Fruit fly (Drosophila melanogaster) whole organism, embryonic: Measurements from ENCODE around the gene gcm.

Experiments
- Asciz ChIP-seq: fragments of 200-800 bp; sonication (Bioruptor generic); optimal IDR thresholded peaks from 2 replicates; lab custom pipeline; 2017; ENCODE audit warnings: missing biosample characterization, mild to moderate bottlenecking, missing genetic modification characterization, missing genetic modification reagents
- CG10565 ChIP-seq: fragments of 200-800 bp; sonication (Bioruptor generic); optimal IDR thresholded peaks from 3 replicates; lab custom pipeline; 2016; ENCODE audit warnings: missing biosample characterization, mild to moderate bottlenecking, missing genetic modification characterization
- CG11247 ChIP-seq: fragments of 200-800 bp; sonication (Bioruptor generic); IDR thresholded peaks from 2 replicates; pipeline ENCODE4 v1.3.6; 2022; ENCODE audit warnings: missing biosample characterization, missing genetic modification characterization
- CG11696 ChIP-seq: fragments of 200-800 bp; sonication (Bioruptor generic); IDR thresholded peaks from 2 replicates; pipeline ENCODE4 v1.3.6; 2022; ENCODE audit warnings: missing biosample characterization, missing genetic modification characterization
- CG12942 ChIP-seq: fragments of 200-800 bp; sonication (Bioruptor generic); optimal IDR thresholded peaks from 3 replicates; lab custom pipeline; 2016; ENCODE audit warnings: missing biosample characterization, missing genetic modification characterization
- CG13296 ChIP-seq: fragments of 200-800 bp; sonication (Bioruptor generic); optimal IDR thresholded peaks from 3 replicates; lab custom pipeline; 2018; ENCODE audit warnings: missing biosample characterization, mild to moderate bottlenecking, missing genetic modification characterization
- CG14965 ChIP-seq: fragments of 200-800 bp; sonication (Bioruptor generic); optimal IDR thresholded peaks from 2 replicates; lab custom pipeline; 2016; ENCODE audit warnings: missing biosample characterization, missing genetic modification characterization, borderline replicate concordance
- CG1603 ChIP-seq: fragments of 200-800 bp; sonication (Bioruptor generic); optimal IDR thresholded peaks from 2 replicates; lab custom pipeline; 2019; ENCODE audit warnings: missing biosample characterization, mild to moderate bottlenecking, missing genetic modification characterization, moderate library complexity
- CG17361 ChIP-seq: fragments of 200-800 bp; sonication (Bioruptor generic); IDR thresholded peaks from 3 replicates; pipeline ENCODE4 v1.3.6; 2022; ENCODE audit warnings: missing biosample characterization, missing genetic modification characterization
- CG1832 ChIP-seq: fragments of 200-800 bp; sonication (Bioruptor generic); optimal IDR thresholded peaks from 2 replicates; lab custom pipeline; 2017; ENCODE audit warnings: missing biosample characterization, mild to moderate bottlenecking, missing genetic modification characterization, inconsistent platforms
- CG33557 ChIP-seq: fragments of 200-800 bp; sonication (Bioruptor generic); optimal IDR thresholded peaks from 2 replicates; lab custom pipeline; 2019; ENCODE audit warnings: missing biosample characterization, mild to moderate bottlenecking, missing genetic modification characterization, moderate library complexity
- CG3838 ChIP-seq: fragments of 200-800 bp; sonication (Bioruptor generic); optimal IDR thresholded peaks from 3 replicates; lab custom pipeline; 2016; ENCODE audit warnings: missing biosample characterization, missing genetic modification characterization
- CG3995 ChIP-seq: fragments of 200-800 bp; sonication (Bioruptor generic); optimal IDR thresholded peaks from 3 replicates; lab custom pipeline; 2016; ENCODE audit warnings: missing biosample characterization, missing genetic modification characterization
- CG42726 ChIP-seq: fragments of 200-800 bp; sonication (Bioruptor generic); IDR thresholded peaks from 2 replicates; pipeline ENCODE4 v1.3.6; 2022; ENCODE audit warnings: missing biosample characterization, missing genetic modification characterization; ENCODE audit not compliant: partially characterized antibody
- CG6683 ChIP-seq: fragments of 200-800 bp; sonication (Bioruptor generic); optimal IDR thresholded peaks from 2 replicates; lab custom pipeline; 2017; ENCODE audit warnings: missing biosample characterization, mild to moderate bottlenecking, missing genetic modification characterization, missing genetic modification reagents
- CG7271 ChIP-seq: fragments of 200-800 bp; sonication (Bioruptor generic); optimal IDR thresholded peaks from 2 replicates; lab custom pipeline; 2018; ENCODE audit warnings: missing biosample characterization, mild to moderate bottlenecking, missing genetic modification characterization, moderate library complexity
- CG7556 ChIP-seq: fragments of 200-800 bp; sonication (Bioruptor generic); optimal IDR thresholded peaks from 2 replicates; lab custom pipeline; 2017; ENCODE audit warnings: missing biosample characterization, mild to moderate bottlenecking, missing genetic modification characterization
- Deaf1 ChIP-seq: fragments of 200-800 bp; optimal IDR thresholded peaks from 3 replicates; lab custom pipeline; 2019; ENCODE audit warnings: missing biosample characterization, mild to moderate bottlenecking, missing genetic modification characterization, moderate library complexity
- Doc2 ChIP-seq: fragments of 200-800 bp; sonication (Bioruptor generic); IDR thresholded peaks from 2 replicates; pipeline ENCODE4 v1.3.6; 2022; ENCODE audit warnings: missing biosample characterization, missing genetic modification characterization
- Elba2 ChIP-seq: fragments of 200-800 bp; sonication (Bioruptor generic); optimal IDR thresholded peaks from 3 replicates; lab custom pipeline; 2016; ENCODE audit warnings: missing biosample characterization, missing genetic modification characterization
- Ets65A ChIP-seq: fragments of 200-800 bp; sonication (Bioruptor generic); peaks from one replicate; lab custom pipeline; 2016; ENCODE audit warnings: missing biosample characterization, missing genetic modification characterization
- Gug ChIP-seq: fragments of 200-800 bp; sonication (Bioruptor generic); IDR thresholded peaks from 4 replicates; pipeline ENCODE4 v1.3.6; 2022; ENCODE audit warnings: missing biosample characterization, missing genetic modification characterization
- Hmx ChIP-seq: fragments of 200-800 bp; sonication (Bioruptor generic); optimal IDR thresholded peaks from 2 replicates; lab custom pipeline; 2016; ENCODE audit warnings: missing biosample characterization, missing genetic modification characterization
- Hsf ChIP-seq: fragments of 200-800 bp; sonication (Bioruptor generic); optimal IDR thresholded peaks from 3 replicates; lab custom pipeline; 2016; ENCODE audit warnings: missing biosample characterization, missing genetic modification characterization
- Opbp ChIP-seq: fragments of 200-800 bp; sonication (Bioruptor generic); IDR thresholded peaks from 3 replicates; pipeline ENCODE4 v1.3.6; 2022; ENCODE audit warnings: missing biosample characterization, missing genetic modification characterization; ENCODE audit not compliant: partially characterized antibody
- Optix ChIP-seq: fragments of 200-800 bp; sonication (Bioruptor generic); IDR thresholded peaks from 3 replicates; pipeline ENCODE4 v1.3.6; 2022; ENCODE audit warnings: missing biosample characterization, missing genetic modification characterization
- Spps ChIP-seq: fragments of 200-800 bp; sonication (Bioruptor generic); optimal IDR thresholded peaks from 2 replicates; lab custom pipeline; 2018; ENCODE audit warnings: missing biosample characterization, mild to moderate bottlenecking, missing genetic modification characterization
- abd-A ChIP-seq: fragments of 200-800 bp; sonication (Bioruptor generic); optimal IDR thresholded peaks from 3 replicates; lab custom pipeline; 2019; ENCODE audit warnings: missing biosample characterization, mild to moderate bottlenecking, missing genetic modification characterization, moderate library complexity
- bbx ChIP-seq: fragments of 200-800 bp; sonication (Bioruptor generic); IDR thresholded peaks from 2 replicates; pipeline ENCODE4 v1.3.6; 2022; ENCODE audit warnings: missing biosample characterization, missing genetic modification characterization; ENCODE audit not compliant: partially characterized antibody
- bcd ChIP-seq: fragments of 200-800 bp; sonication (Bioruptor generic); optimal IDR thresholded peaks from 2 replicates; lab custom pipeline; 2017; ENCODE audit warnings: missing biosample characterization, mild to moderate bottlenecking, missing genetic modification characterization
- cas ChIP-seq: fragments of 200-800 bp; sonication (Bioruptor generic); IDR thresholded peaks from 2 replicates; pipeline ENCODE4 v1.3.6; 2022; ENCODE audit warnings: missing biosample characterization, missing genetic modification characterization
- cato ChIP-seq: fragments of 200-800 bp; sonication (Bioruptor generic); optimal IDR thresholded peaks from 2 replicates; lab custom pipeline; 2016; ENCODE audit warnings: missing biosample characterization, missing genetic modification characterization, borderline replicate concordance
- croc ChIP-seq: fragments of 200-800 bp; sonication (Bioruptor generic); conservative IDR thresholded peaks from 3 replicates; pipeline ENCODE4 v1.3.6; 2022; ENCODE audit warnings: missing biosample characterization, missing genetic modification characterization
- dati ChIP-seq: fragments of 200-800 bp; sonication (Bioruptor generic); IDR thresholded peaks from 2 replicates; pipeline ENCODE4 v1.3.6; 2022; ENCODE audit warnings: missing biosample characterization, missing genetic modification characterization
- dpn ChIP-seq, 2 experiments: fragments of 200-800 bp; sonication (Bioruptor generic); optimal IDR thresholded peaks; 3 replicates each; lab custom pipeline; 2016; ENCODE audit warnings: missing biosample characterization in 2 of 2, missing genetic modification characterization in 2 of 2
- gem ChIP-seq: fragments of 200-800 bp; sonication (Bioruptor generic); optimal IDR thresholded peaks from 2 replicates; lab custom pipeline; 2019; ENCODE audit warnings: missing biosample characterization, mild to moderate bottlenecking, missing genetic modification characterization, moderate library complexity
- hbn ChIP-seq: fragments of 200-800 bp; sonication (Bioruptor generic); IDR thresholded peaks from 2 replicates; pipeline ENCODE4 v1.3.6; 2022; ENCODE audit warnings: missing biosample characterization, missing genetic modification characterization; ENCODE audit not compliant: partially characterized antibody
- jigr1 ChIP-seq: fragments of 200-800 bp; sonication (Bioruptor generic); IDR thresholded peaks from 3 replicates; pipeline ENCODE4 v1.3.6; 2022; ENCODE audit warnings: missing biosample characterization, missing genetic modification characterization
- lbe ChIP-seq: fragments of 200-800 bp; sonication (Bioruptor generic); optimal IDR thresholded peaks from 2 replicates; lab custom pipeline; 2016; ENCODE audit warnings: missing biosample characterization, mild to moderate bottlenecking, missing genetic modification characterization
- mam ChIP-seq: fragments of 200-800 bp; sonication (Bioruptor generic); optimal IDR thresholded peaks from 3 replicates; lab custom pipeline; 2016; ENCODE audit warnings: missing biosample characterization, missing genetic modification characterization
- mirr ChIP-seq: fragments of 200-800 bp; sonication (Bioruptor generic); optimal IDR thresholded peaks from 3 replicates; lab custom pipeline; 2018; ENCODE audit warnings: missing biosample characterization, mild to moderate bottlenecking, missing genetic modification characterization
- pita ChIP-seq: fragments of 200-800 bp; sonication (Bioruptor generic); optimal IDR thresholded peaks from 2 replicates; lab custom pipeline; 2017; ENCODE audit warnings: missing biosample characterization, mild to moderate bottlenecking, missing genetic modification characterization
- seq ChIP-seq: fragments of 200-800 bp; sonication (Bioruptor generic); IDR thresholded peaks from 2 replicates; pipeline ENCODE4 v1.3.6; 2022; ENCODE audit warnings: missing biosample characterization, missing genetic modification characterization
- slou ChIP-seq: fragments of 200-800 bp; sonication (Bioruptor generic); optimal IDR thresholded peaks from 3 replicates; lab custom pipeline; 2016; ENCODE audit warnings: missing biosample characterization, missing genetic modification characterization
- ssp ChIP-seq: fragments of 200-800 bp; sonication (Bioruptor generic); IDR thresholded peaks from 2 replicates; pipeline ENCODE4 v1.3.6; 2022; ENCODE audit warnings: missing biosample characterization, missing genetic modification characterization
- trem ChIP-seq: fragments of 200-800 bp; optimal IDR thresholded peaks from 3 replicates; lab custom pipeline; 2019; ENCODE audit warnings: missing biosample characterization, mild to moderate bottlenecking, missing genetic modification characterization, moderate library complexity
- ttk ChIP-seq: fragments of 200-800 bp; sonication (Bioruptor generic); IDR thresholded peaks from 2 replicates; pipeline ENCODE4 v2.1.2; 2022; ENCODE audit warnings: missing biosample characterization, missing genetic modification characterization
- tx ChIP-seq: fragments of 200-800 bp; sonication (Bioruptor generic); optimal IDR thresholded peaks from 2 replicates; lab custom pipeline; 2016; ENCODE audit warnings: missing biosample characterization, missing genetic modification characterization

The gcm gene

DNA sequence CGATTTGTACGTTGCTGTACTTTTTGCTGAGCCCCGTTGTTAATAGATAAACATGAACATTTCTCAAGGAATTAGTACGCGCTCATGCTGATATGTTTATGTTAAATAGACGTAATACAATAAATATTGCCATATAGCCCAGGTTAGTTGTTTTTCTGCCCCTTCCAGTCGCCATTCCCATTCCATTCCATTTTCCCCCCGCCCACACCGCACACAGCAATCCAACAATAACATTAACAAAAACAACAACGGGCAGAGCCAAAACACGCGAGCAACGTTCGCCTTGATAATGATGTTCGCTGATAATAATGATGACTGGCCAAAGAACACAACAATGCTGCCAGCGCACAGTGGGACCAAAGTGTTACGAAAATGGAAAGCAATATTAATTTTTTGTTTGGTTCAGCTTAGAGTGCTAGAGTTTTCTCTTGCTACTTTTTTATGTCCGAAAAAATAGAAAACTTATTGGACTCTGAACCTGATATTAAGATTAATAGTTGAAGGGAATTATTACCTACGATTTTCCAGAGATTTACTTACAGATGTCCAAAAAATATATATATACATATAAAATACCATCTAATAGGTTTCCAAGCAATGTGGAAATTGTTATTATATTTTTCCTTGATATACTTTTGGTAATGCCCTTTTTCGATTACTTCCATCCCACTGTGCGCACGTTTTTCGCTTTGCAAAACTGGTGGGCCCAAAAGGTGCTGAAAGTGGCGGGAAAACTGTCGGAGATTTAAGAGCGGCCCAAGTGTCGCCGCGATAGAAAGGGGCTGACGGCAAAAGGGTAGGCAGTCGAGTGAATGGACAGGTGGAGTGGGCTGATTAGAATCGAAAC lies 11.7 kb downstream of the gcm start (continued):
- TF ChIP-seq jigr1 (GFP tag; lab: Robert Waterston, UW), result peak; percentile 86; the same call in 2 of the 3 replicates
- TF ChIP-seq CG3995 (GFP tag; lab: Kevin White, UChicago), result peak; percentile 69
- peak; percentile 98 for TF ChIP-seq gem (tag; lab: Kevin White, UChicago)
- peak; percentile 92 for TF ChIP-seq Spps (tag; lab: Kevin White, UChicago)
- peak; percentile 86 to 94 for TF ChIP-seq dpn (GFP tag; optimal IDR thresholded peaks at IDR 0.05; lab: Kevin White, UChicago)
- peak; percentile 91 for TF ChIP-seq trem (tag; lab: Kevin White, UChicago)
- peak; percentile 82 for TF ChIP-seq CG11247 (GFP tag; lab: Robert Waterston, UW)
- peak; percentile 85 for TF ChIP-seq tx
- peak; percentile 96 for TF ChIP-seq Asciz (GFP tag; lab: Kevin White, UChicago)
- TF ChIP-seq hbn (GFP tag; lab: Robert Waterston, UW), result no peak
- TF ChIP-seq CG7271 (tag; lab: Kevin White, UChicago), result peak; percentile 56
- peak; percentile 64 for TF ChIP-seq mirr (GFP tag; lab: Kevin White, UChicago)
- TF ChIP-seq CG13296 (GFP tag; lab: Kevin White, UChicago), result peak; percentile 98
- TF ChIP-seq Elba2, result peak; percentile 80
- no peak for TF ChIP-seq Opbp (GFP tag; lab: Robert Waterston, UW)
- TF ChIP-seq slou, result peak; percentile 92
- TF ChIP-seq CG6683, result peak; percentile 92
- TF ChIP-seq CG33557 (GFP tag; lab: Kevin White, UChicago), result peak; percentile 88
- TF ChIP-seq dati, result peak; percentile 67; the same call in 1 of the 2 replicates
- peak; percentile 94 for TF ChIP-seq CG3838 (GFP tag; lab: Kevin White, UChicago)
- TF ChIP-seq ttk, result peak; percentile 72
- TF ChIP-seq Optix (GFP tag; lab: Robert Waterston, UW), result no peak
- peak; percentile 90 for TF ChIP-seq Hsf (GFP tag; lab: Kevin White, UChicago)
- peak; percentile 72 for TF ChIP-seq CG10565 (GFP tag; lab: Kevin White, UChicago)
- peak; percentile 52; the same call in 1 of the 2 replicates for TF ChIP-seq Doc2 (GFP tag; lab: Robert Waterston, UW)
- TF ChIP-seq cato (GFP tag; lab: Kevin White, UChicago), result peak; percentile 86
- TF ChIP-seq CG12942 (GFP tag; lab: Kevin White, UChicago), result peak; percentile 91
- peak; percentile 82 for TF ChIP-seq ssp (GFP tag; lab: Robert Waterston, UW)
- TF ChIP-seq CG1832, result no peak
- TF ChIP-seq CG1603 (tag; lab: Kevin White, UChicago), result peak; percentile 34
- TF ChIP-seq mam, result peak; percentile 83
- TF ChIP-seq bcd (GFP tag; lab: Kevin White, UChicago), result peak; percentile 98
- TF ChIP-seq croc (GFP tag; lab: Robert Waterston, UW), result peak; percentile 87
- peak; percentile 92 for TF ChIP-seq seq
- TF ChIP-seq cas (GFP tag; lab: Robert Waterston, UW), result peak; percentile 88
- no peak; the same call in none of the 2 replicates for TF ChIP-seq CG11696 (GFP tag; lab: Robert Waterston, UW)
- TF ChIP-seq CG42726 (GFP tag; lab: Robert Waterston, UW), result no peak
- peak; percentile 99 for TF ChIP-seq CG7556 (GFP tag; lab: Kevin White, UChicago)
- peak; percentile 87 for TF ChIP-seq Deaf1 (tag; lab: Kevin White, UChicago)
- peak; percentile 99 for TF ChIP-seq CG17361 (GFP tag; lab: Robert Waterston, UW)
- TF ChIP-seq Ets65A, result peak; percentile 71
- TF ChIP-seq Gug (GFP tag; lab: Robert Waterston, UW), result peak; percentile 77; the same call in 3 of the 4 replicates
- TF ChIP-seq Hmx (GFP tag; lab: Kevin White, UChicago), result peak; percentile 80
- no peak for TF ChIP-seq CG14965 (GFP tag; lab: Kevin White, UChicago)
- peak; percentile 41; the same call in 1 of the 2 replicates for TF ChIP-seq bbx
- TF ChIP-seq abd-A, result peak; percentile 71
- TF ChIP-seq pita, result no peak
- TF ChIP-seq lbe (GFP tag; lab: Kevin White, UChicago), result peak; percentile 94
